Worm (Caenorhabditis elegans) whole organism, L2 larva: ENCODE measurements around the gene str-146.

Source experiments
- C34F6.9 ChIP-seq: fragments of 150-350 bp; optimal IDR thresholded peaks from 2 replicates; lab custom pipeline; 2014; ENCODE audit warnings: missing biosample characterization, missing genetic modification characterization
- R02D3.7 ChIP-seq: fragments of 150-350 bp; optimal IDR thresholded peaks from 2 replicates; lab custom pipeline; 2014; ENCODE audit warnings: missing biosample characterization, missing genetic modification characterization
- Y55F3AM.14 ChIP-seq: fragments of 200-800 bp; sonication (Bioruptor generic); optimal IDR thresholded peaks from 2 replicates; lab custom pipeline; 2018; ENCODE audit warnings: mild to moderate bottlenecking, missing genetic modification characterization, missing compliant biosample characterization
- alr-1 ChIP-seq: fragments of 150-350 bp; optimal IDR thresholded peaks from 2 replicates; lab custom pipeline; 2014; ENCODE audit warnings: missing biosample characterization, missing genetic modification characterization
- aly-2 ChIP-seq: fragments of 150-350 bp; optimal IDR thresholded peaks from 2 replicates; lab custom pipeline; 2014; ENCODE audit warnings: missing biosample characterization, missing genetic modification characterization
- ama-1 ChIP-seq: fragments of 150-350 bp; optimal IDR thresholded peaks from 2 replicates; lab custom pipeline; 2018; ENCODE audit warnings: inconsistent platforms
- blmp-1 ChIP-seq: sonication (generic microtip); optimal IDR thresholded peaks from 2 replicates; lab custom pipeline; 2017; ENCODE audit warnings: missing genetic modification characterization, mild to moderate bottlenecking, missing compliant biosample characterization, antibody characterized with exemption, moderate library complexity; ENCODE audit not compliant: insufficient read depth
- ceh-16 ChIP-seq: fragments of 150-350 bp; optimal IDR thresholded peaks from 2 replicates; lab custom pipeline; 2014; ENCODE audit warnings: missing biosample characterization, missing genetic modification characterization
- ceh-82 ChIP-seq: fragments of 150-350 bp; optimal IDR thresholded peaks from 2 replicates; lab custom pipeline; 2014; ENCODE audit warnings: missing biosample characterization, missing genetic modification characterization
- crh-2 ChIP-seq: sonication (generic microtip); optimal IDR thresholded peaks from 2 replicates; lab custom pipeline; 2017; ENCODE audit warnings: missing biosample characterization, missing genetic modification characterization
- dmd-4 ChIP-seq: sonication (generic microtip); optimal IDR thresholded peaks from 2 replicates; lab custom pipeline; 2017; ENCODE audit warnings: missing biosample characterization, missing genetic modification characterization
- egl-27 ChIP-seq: sonication (generic microtip); optimal IDR thresholded peaks from 3 replicates; lab custom pipeline; 2017; ENCODE audit warnings: missing biosample characterization, missing genetic modification reagents, missing genetic modification characterization
- elt-1 ChIP-seq: fragments of 150-350 bp; optimal IDR thresholded peaks from 2 replicates; lab custom pipeline; 2014; ENCODE audit warnings: missing biosample characterization, missing genetic modification characterization
- elt-3 ChIP-seq: sonication (generic microtip); optimal IDR thresholded peaks from 2 replicates; lab custom pipeline; 2017; ENCODE audit warnings: missing biosample characterization, missing genetic modification characterization
- fos-1 ChIP-seq: fragments of 150-350 bp; optimal IDR thresholded peaks from 2 replicates; lab custom pipeline; 2014; ENCODE audit warnings: missing biosample characterization, missing genetic modification characterization
- gmeb-1 ChIP-seq: fragments of 150-350 bp; optimal IDR thresholded peaks from 2 replicates; lab custom pipeline; 2014; ENCODE audit warnings: missing biosample characterization, missing genetic modification characterization
- lin-11 ChIP-seq: fragments of 150-350 bp; sonication (generic microtip); optimal IDR thresholded peaks from 2 replicates; lab custom pipeline; 2014; ENCODE audit warnings: missing biosample characterization, missing genetic modification characterization, inconsistent platforms, mixed read lengths
- lin-13 ChIP-seq: fragments of 150-350 bp; optimal IDR thresholded peaks from 2 replicates; lab custom pipeline; 2014; ENCODE audit warnings: missing biosample characterization, missing genetic modification reagents, missing genetic modification characterization
- lin-39 ChIP-seq: fragments of 150-350 bp; optimal IDR thresholded peaks from 2 replicates; lab custom pipeline; 2014; ENCODE audit warnings: missing biosample characterization, missing genetic modification reagents, missing genetic modification characterization
- mab-5 ChIP-seq: fragments of 150-350 bp; optimal IDR thresholded peaks from 2 replicates; lab custom pipeline; 2014; ENCODE audit warnings: missing biosample characterization, missing genetic modification characterization
- mbf-1 ChIP-seq: sonication (generic microtip); optimal IDR thresholded peaks from 2 replicates; lab custom pipeline; 2017; ENCODE audit warnings: missing biosample characterization, missing genetic modification characterization
- mdl-1 ChIP-seq, 2 experiments: fragments of 150-350 bp in 1 of 2; sonication (generic microtip) in 1 of 2; optimal IDR thresholded peaks; 2 replicates each; lab custom pipeline; 2017; ENCODE audit warnings: missing biosample characterization in 2 of 2, missing genetic modification characterization in 2 of 2
- nhr-10 ChIP-seq: sonication (generic microtip); optimal IDR thresholded peaks from 2 replicates; lab custom pipeline; 2017; ENCODE audit warnings: missing biosample characterization, missing genetic modification characterization
- nhr-11 ChIP-seq: fragments of 150-350 bp; optimal IDR thresholded peaks from 2 replicates; lab custom pipeline; 2014; ENCODE audit warnings: missing biosample characterization, missing genetic modification characterization
- nhr-12 ChIP-seq: fragments of 150-350 bp; optimal IDR thresholded peaks from 2 replicates; lab custom pipeline; 2014; ENCODE audit warnings: missing biosample characterization, missing genetic modification characterization
- nhr-129 ChIP-seq: fragments of 150-350 bp; optimal IDR thresholded peaks from 2 replicates; lab custom pipeline; 2014; ENCODE audit warnings: missing biosample characterization, missing genetic modification characterization
- nhr-21 ChIP-seq: fragments of 150-350 bp; optimal IDR thresholded peaks from 2 replicates; lab custom pipeline; 2014; ENCODE audit warnings: missing biosample characterization, missing genetic modification characterization
- nhr-23 ChIP-seq: fragments of 150-350 bp; optimal IDR thresholded peaks from 2 replicates; lab custom pipeline; 2014; ENCODE audit warnings: missing biosample characterization, missing genetic modification reagents, missing genetic modification characterization
- nhr-237 ChIP-seq: fragments of 150-350 bp; optimal IDR thresholded peaks from 2 replicates; lab custom pipeline; 2014; ENCODE audit warnings: missing biosample characterization, missing genetic modification characterization
- nhr-25 ChIP-seq: fragments of 150-350 bp; sonication (generic microtip); optimal IDR thresholded peaks from 3 replicates; lab custom pipeline; 2014; ENCODE audit warnings: missing biosample characterization, missing genetic modification characterization
- nhr-6 ChIP-seq: fragments of 150-350 bp; optimal IDR thresholded peaks from 2 replicates; lab custom pipeline; 2014; ENCODE audit warnings: missing biosample characterization, missing genetic modification characterization
- nhr-77 ChIP-seq: fragments of 150-350 bp; optimal IDR thresholded peaks from 2 replicates; lab custom pipeline; 2014; ENCODE audit warnings: missing biosample characterization, missing genetic modification characterization
- peb-1 ChIP-seq: fragments of 150-350 bp; optimal IDR thresholded peaks from 2 replicates; lab custom pipeline; 2014; ENCODE audit warnings: missing biosample characterization, missing genetic modification characterization
- sem-4 ChIP-seq: fragments of 150-350 bp; optimal IDR thresholded peaks from 2 replicates; lab custom pipeline; 2014; ENCODE audit warnings: missing biosample characterization, missing genetic modification reagents, missing genetic modification characterization
- sma-3 ChIP-seq: sonication (generic microtip); optimal IDR thresholded peaks from 2 replicates; lab custom pipeline; 2016; ENCODE audit warnings: missing genetic modification reagents, missing genetic modification characterization, missing compliant biosample characterization
- sma-9 ChIP-seq, 2 experiments: fragments of 150-350 bp in 1 of 2; sonication (generic microtip) in 1 of 2; optimal IDR thresholded peaks; 2 replicates each; lab custom pipeline; 2014 to 2016; ENCODE audit warnings: missing genetic modification characterization in 2 of 2, mild to moderate bottlenecking in 1 of 2, missing biosample characterization in 1 of 2, missing compliant biosample characterization in 1 of 2, missing genetic modification reagents in 1 of 2, moderate library complexity in 1 of 2
- snpc-4 ChIP-seq: fragments of 150-350 bp; optimal IDR thresholded peaks from 2 replicates; lab custom pipeline; 2014; ENCODE audit warnings: missing biosample characterization, missing genetic modification characterization
- unc-39 ChIP-seq: fragments of 150-350 bp; optimal IDR thresholded peaks from 2 replicates; lab custom pipeline; 2014; ENCODE audit warnings: missing biosample characterization, missing genetic modification characterization
- unc-55 ChIP-seq: fragments of 150-350 bp; sonication (generic microtip); optimal IDR thresholded peaks from 3 replicates; lab custom pipeline; 2014; ENCODE audit warnings: missing biosample characterization, missing genetic modification reagents, missing genetic modification characterization
- unc-62 ChIP-seq: fragments of 150-350 bp; optimal IDR thresholded peaks from 2 replicates; lab custom pipeline; 2014; ENCODE audit warnings: missing biosample characterization, missing genetic modification reagents, missing genetic modification characterization
- zag-1 ChIP-seq: fragments of 150-350 bp; optimal IDR thresholded peaks from 2 replicates; lab custom pipeline; 2014; ENCODE audit warnings: missing biosample characterization, missing genetic modification characterization
- ztf-1 ChIP-seq: fragments of 200-800 bp; sonication (Bioruptor generic); conservative IDR thresholded peaks from 2 replicates; pipeline ENCODE4 v1.3.6; 2022; ENCODE audit warnings: missing genetic modification characterization, missing compliant biosample characterization
- ztf-11 ChIP-seq: sonication (generic microtip); optimal IDR thresholded peaks from 2 replicates; lab custom pipeline; 2017; ENCODE audit warnings: missing biosample characterization, missing genetic modification characterization
- ztf-4 ChIP-seq: fragments of 150-350 bp; optimal IDR thresholded peaks from 2 replicates; lab custom pipeline; 2014; ENCODE audit warnings: missing biosample characterization, missing genetic modification characterization

Gene str-146

DNA sequence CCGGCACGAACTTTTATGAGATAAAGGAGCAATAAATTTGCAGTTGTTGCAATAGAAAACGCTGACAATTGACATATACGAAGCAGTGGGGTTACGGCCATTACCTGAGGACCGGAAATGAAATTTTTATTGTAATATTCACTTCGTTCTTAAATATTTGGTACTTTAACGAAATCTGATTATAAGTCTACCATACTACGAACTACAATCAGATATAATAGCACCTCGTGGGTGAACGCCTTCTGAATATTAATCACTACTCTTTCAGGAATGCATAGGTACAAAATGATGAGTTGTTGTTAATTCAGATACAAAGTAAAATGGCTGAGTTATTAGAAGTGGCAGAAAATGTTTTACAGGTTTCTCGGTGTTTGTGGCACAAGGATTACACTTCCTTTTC lies 2.9 kb downstream of the str-146 start, which contains the start of gene str-129:
Gene str-129, minus strand, starts transcription at position 101 of the 400 bp plus-strand sequence.
- TF ChIP-seq peb-1, result no peak
- TF ChIP-seq, all 48 proteins: peak for 0

DNA sequence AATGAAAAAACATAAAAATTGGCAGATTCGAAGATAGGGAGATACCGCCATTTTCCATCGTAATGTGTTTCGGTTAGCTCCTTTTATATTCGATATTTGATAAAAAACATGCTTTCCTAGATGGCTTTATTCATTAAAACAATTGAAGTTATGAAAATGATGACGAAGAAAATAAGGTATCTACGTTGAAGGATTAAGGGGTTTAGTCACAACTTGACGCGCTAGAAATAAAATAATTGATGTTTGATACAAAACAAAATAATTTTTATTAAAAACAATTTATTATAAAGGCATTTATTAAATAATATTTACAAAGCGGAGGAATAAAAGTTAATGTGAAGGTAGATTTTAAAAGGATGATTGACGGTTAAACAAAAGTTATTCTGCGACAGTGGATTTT lies 4.7 kb downstream of the str-146 start, which contains the start of gene str-130:
Gene str-130, minus strand, starts transcription at position 101 of the 400 bp plus-strand sequence.
- TF ChIP-seq nhr-11 (tag; lab: Kevin White, UChicago) (no peak), elt-1 (tag; lab: Kevin White, UChicago) (no peak), unc-62 (no peak), nhr-21 (no peak), C34F6.9 (no peak), mbf-1 (no peak), egl-27 (tag; lab: Kevin White, UChicago) (no peak), nhr-12 (no peak), lin-39 (tag; lab: Kevin White, UChicago) (no peak), peb-1 (no peak), gmeb-1 (tag; lab: Kevin White, UChicago) (no peak)

DNA sequence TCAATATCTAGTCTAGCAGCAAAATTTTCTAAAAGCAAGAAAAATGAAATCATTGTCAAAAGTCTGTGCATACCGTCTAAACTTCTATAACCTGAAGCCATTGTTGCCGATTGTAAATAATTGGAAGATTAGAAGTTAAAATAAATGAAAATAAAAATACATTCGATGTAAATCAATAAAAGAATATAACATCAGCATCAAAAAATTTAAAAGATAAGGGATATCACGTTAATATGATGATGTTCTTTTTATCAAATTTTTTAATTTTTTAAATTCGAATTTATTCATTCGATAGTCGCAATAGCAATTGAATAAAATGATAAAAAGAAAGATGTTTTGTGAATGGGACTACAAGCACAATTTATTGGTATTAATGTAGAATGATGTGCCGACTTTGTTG lies 10.1 kb downstream of the str-146 start, which contains the start of gene C09H5.7:
Gene C09H5.7, minus strand, starts transcription at position 101 of the 400 bp plus-strand sequence.
- TF ChIP-seq nhr-21 (no peak), lin-13 (GFP tag; lab: Kevin White, UChicago) (no peak), ama-1 (no peak), snpc-4 (no peak)

DNA sequence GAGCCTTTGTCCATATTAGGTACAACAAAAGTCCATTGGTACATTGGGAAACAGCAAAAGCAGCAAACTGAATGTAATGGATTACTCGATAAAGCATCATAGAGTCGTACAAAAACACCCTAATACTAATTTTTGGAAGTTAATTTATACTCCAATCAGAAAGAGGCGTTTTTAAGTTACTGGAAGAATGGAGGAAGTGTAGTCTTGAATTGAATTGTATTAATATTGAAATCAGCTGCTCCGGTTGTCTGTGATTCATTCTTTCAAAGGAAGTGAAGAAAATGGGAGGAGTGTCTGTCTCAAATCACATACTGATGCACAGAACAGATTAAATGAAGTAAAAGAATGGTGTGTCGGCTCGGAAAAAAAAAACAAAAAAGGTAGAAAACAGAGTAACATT lies 13.7 kb downstream of the str-146 start, which contains the start of gene str-131:
Gene str-131, minus strand, starts transcription at position 101 of the 400 bp plus-strand sequence.
- no peak for TF ChIP-seq aly-2 (tag; lab: Kevin White, UChicago)
- no peak for TF ChIP-seq alr-1 (tag; lab: Kevin White, UChicago)
- no peak for TF ChIP-seq unc-55
- no peak for TF ChIP-seq nhr-6 (tag; lab: Kevin White, UChicago)
- no peak for TF ChIP-seq crh-2
- TF ChIP-seq ztf-11, result no peak
- no peak for TF ChIP-seq nhr-129 (tag; lab: Kevin White, UChicago)
- no peak for TF ChIP-seq elt-1 (tag; lab: Kevin White, UChicago)
- TF ChIP-seq snpc-4, result no peak
- TF ChIP-seq ceh-16 (tag; lab: Kevin White, UChicago), result no peak
- TF ChIP-seq nhr-10 (tag; lab: Kevin White, UChicago), result no peak
- no peak for TF ChIP-seq unc-62
- no peak for TF ChIP-seq nhr-23 (tag; lab: Kevin White, UChicago)
- TF ChIP-seq nhr-25 (tag; lab: Kevin White, UChicago), result no peak
- no peak for TF ChIP-seq egl-27 (tag; lab: Kevin White, UChicago)
- TF ChIP-seq nhr-237 (tag; lab: Kevin White, UChicago), result no peak

DNA sequence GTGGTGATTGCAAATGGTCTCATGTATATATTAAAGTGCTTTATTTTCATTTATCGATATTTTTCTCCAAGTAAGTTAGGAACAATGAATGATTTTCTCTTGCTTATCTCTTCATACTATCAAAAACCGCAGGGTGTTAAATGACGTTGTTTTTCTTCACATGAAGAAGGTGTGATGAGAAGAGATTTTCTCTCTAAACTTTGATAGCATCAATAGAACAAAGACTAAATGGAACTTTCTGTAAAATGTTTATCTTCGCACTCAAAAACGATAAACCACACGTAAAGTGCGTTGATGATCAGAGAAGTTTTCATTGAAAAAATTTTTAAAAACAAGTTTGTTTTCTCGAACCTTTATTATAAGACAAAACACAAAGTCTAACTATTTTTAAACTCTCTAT lies 15.5 kb downstream of the str-146 start:
- TF ChIP-seq unc-62 (no peak), fos-1 (tag; lab: Kevin White, UChicago) (no peak), nhr-77 (tag; lab: Kevin White, UChicago) (no peak), lin-11 (tag; lab: Kevin White, UChicago) (no peak), blmp-1 (tag; lab: Kevin White, UChicago) (peak; percentile 51), mdl-1 (tag; optimal IDR thresholded peaks at IDR 0.05; lab: Kevin White, UChicago) (no peak), mbf-1 (no peak), dmd-4 (tag; lab: Kevin White, UChicago) (no peak), nhr-129 (tag; lab: Kevin White, UChicago) (no peak), nhr-237 (tag; lab: Kevin White, UChicago) (no peak), nhr-12 (no peak), ztf-4 (tag; lab: Kevin White, UChicago) (no peak), egl-27 (tag; lab: Kevin White, UChicago) (peak; percentile 17), alr-1 (tag; lab: Kevin White, UChicago) (no peak), ceh-82 (tag; lab: Kevin White, UChicago) (no peak), elt-1 (tag; lab: Kevin White, UChicago) (no peak), nhr-11 (tag; lab: Kevin White, UChicago) (no peak), ztf-1 (GFP tag; lab: Robert Waterston, UW) (no peak), mab-5 (tag; lab: Kevin White, UChicago) (no peak), Y55F3AM.14 (GFP tag; lab: Kevin White, UChicago) (no peak), sma-9 (GFP tag; optimal IDR thresholded peaks at IDR 0.05; lab: Kevin White, UChicago) (peak; percentile 77), sma-9 (tag; optimal IDR thresholded peaks at IDR 0.05; lab: Kevin White, UChicago) (no peak), lin-39 (tag; lab: Kevin White, UChicago) (no peak), nhr-25 (tag; lab: Kevin White, UChicago) (peak; percentile 71), ztf-11 (no peak), ama-1 (no peak), aly-2 (tag; lab: Kevin White, UChicago) (no peak), sma-3 (GFP tag; lab: Kevin White, UChicago) (peak; percentile 5), unc-39 (tag; lab: Kevin White, UChicago) (no peak), ceh-16 (tag; lab: Kevin White, UChicago) (no peak), sem-4 (tag; lab: Kevin White, UChicago) (no peak), R02D3.7 (tag; lab: Kevin White, UChicago) (no peak), nhr-6 (tag; lab: Kevin White, UChicago) (no peak), peb-1 (no peak), zag-1 (tag; lab: Kevin White, UChicago) (no peak), crh-2 (no peak), elt-3 (no peak)
